Fruit fly (Drosophila melanogaster) whole organism, embryonic: Measurements from ENCODE around the gene CG43658.

Experiments
- Adf1 ChIP-seq: fragments of 200-800 bp; sonication (Bioruptor generic); IDR thresholded peaks from 2 replicates; pipeline ENCODE4 v1.3.6; 2022; ENCODE audit warnings: missing biosample characterization, missing genetic modification characterization
- Atf6 ChIP-seq: fragments of 200-800 bp; sonication (Bioruptor generic); IDR thresholded peaks from 2 replicates; pipeline ENCODE4 v1.3.6; 2022; ENCODE audit warnings: missing biosample characterization, missing genetic modification characterization
- Bgb ChIP-seq: fragments of 200-800 bp; sonication (Bioruptor generic); IDR thresholded peaks from 2 replicates; pipeline ENCODE4 v1.3.6; 2022; ENCODE audit warnings: missing biosample characterization, missing genetic modification characterization; ENCODE audit not compliant: partially characterized antibody
- CG10462 ChIP-seq: fragments of 200-800 bp; sonication (Bioruptor generic); optimal IDR thresholded peaks from 2 replicates; lab custom pipeline; 2016; ENCODE audit warnings: missing biosample characterization, missing genetic modification characterization
- CG13296 ChIP-seq: fragments of 200-800 bp; sonication (Bioruptor generic); optimal IDR thresholded peaks from 3 replicates; lab custom pipeline; 2018; ENCODE audit warnings: missing biosample characterization, mild to moderate bottlenecking, missing genetic modification characterization
- CG14050 ChIP-seq: fragments of 200-800 bp; sonication (Bioruptor generic); IDR thresholded peaks from 3 replicates; pipeline ENCODE4 v1.3.6; 2022; ENCODE audit warnings: missing biosample characterization, missing genetic modification characterization
- CG14667 ChIP-seq: fragments of 200-800 bp; sonication (Bioruptor generic); IDR thresholded peaks from 2 replicates; pipeline ENCODE4 v1.3.6; 2022; ENCODE audit warnings: missing biosample characterization, missing genetic modification characterization
- CG15073 ChIP-seq: fragments of 200-800 bp; sonication (Bioruptor generic); optimal IDR thresholded peaks from 2 replicates; lab custom pipeline; 2016; ENCODE audit warnings: missing biosample characterization, missing genetic modification characterization
- CG15269 ChIP-seq: fragments of 200-800 bp; sonication (Bioruptor generic); optimal IDR thresholded peaks from 2 replicates; lab custom pipeline; 2018; ENCODE audit warnings: missing biosample characterization, mild to moderate bottlenecking, missing genetic modification characterization, moderate library complexity
- CG15479 ChIP-seq: fragments of 200-800 bp; sonication (Bioruptor generic); optimal IDR thresholded peaks from 3 replicates; lab custom pipeline; 2019; ENCODE audit warnings: missing biosample characterization, mild to moderate bottlenecking, missing genetic modification characterization, moderate library complexity
- CG17802 ChIP-seq: fragments of 200-800 bp; sonication (Bioruptor generic); optimal IDR thresholded peaks from 2 replicates; lab custom pipeline; 2018; ENCODE audit warnings: missing biosample characterization, mild to moderate bottlenecking, missing genetic modification characterization, moderate library complexity
- CG2199 ChIP-seq: fragments of 200-800 bp; sonication (Bioruptor generic); IDR thresholded peaks from 3 replicates; pipeline ENCODE4 v1.3.6; 2022; ENCODE audit warnings: missing biosample characterization, missing genetic modification characterization
- CG33557 ChIP-seq: fragments of 200-800 bp; sonication (Bioruptor generic); optimal IDR thresholded peaks from 2 replicates; lab custom pipeline; 2019; ENCODE audit warnings: missing biosample characterization, mild to moderate bottlenecking, missing genetic modification characterization, moderate library complexity
- CG34422 ChIP-seq: fragments of 200-800 bp; sonication (Bioruptor generic); IDR thresholded peaks from 3 replicates; pipeline ENCODE4 v1.3.6; 2022; ENCODE audit warnings: missing biosample characterization, missing genetic modification characterization
- CG4328 ChIP-seq: fragments of 200-800 bp; sonication (Bioruptor generic); optimal IDR thresholded peaks from 3 replicates; lab custom pipeline; 2017; ENCODE audit warnings: missing biosample characterization, missing genetic modification reagents, missing genetic modification characterization
- CG4424 ChIP-seq: fragments of 200-800 bp; sonication (Bioruptor generic); optimal IDR thresholded peaks from 3 replicates; lab custom pipeline; 2016; ENCODE audit warnings: missing biosample characterization, missing genetic modification characterization
- CG6654 ChIP-seq: fragments of 200-800 bp; sonication (Bioruptor generic); optimal IDR thresholded peaks from 2 replicates; lab custom pipeline; 2017; ENCODE audit warnings: missing biosample characterization, mild to moderate bottlenecking, missing genetic modification characterization
- CG6689 ChIP-seq: fragments of 200-800 bp; sonication (Bioruptor generic); IDR thresholded peaks from 2 replicates; pipeline ENCODE4 v1.3.6; 2022; ENCODE audit warnings: missing biosample characterization, missing genetic modification characterization
- CTCF ChIP-seq: fragments of 200-800 bp; sonication (Bioruptor generic); optimal IDR thresholded peaks from 2 replicates; lab custom pipeline; 2017; ENCODE audit warnings: missing biosample characterization, mild to moderate bottlenecking, missing genetic modification characterization, moderate library complexity
- CrebB ChIP-seq: fragments of 200-800 bp; sonication (Bioruptor generic); optimal IDR thresholded peaks from 3 replicates; lab custom pipeline; 2018; ENCODE audit warnings: missing biosample characterization, mild to moderate bottlenecking, missing genetic modification characterization
- D ChIP-seq, 2 experiments: fragments of 200-800 bp in 1 of 2; fragments of >200 bp in 1 of 2; sonication (Bioruptor generic) in 1 of 2; optimal IDR thresholded peaks; 2 replicates in 1 of 2; 3 replicates in 1 of 2; lab custom pipeline; 2017; ENCODE audit warnings: mild to moderate bottlenecking in 1 of 2, missing biosample characterization in 1 of 2, missing genetic modification characterization in 1 of 2, missing genetic modification reagents in 1 of 2
- Doc2 ChIP-seq: fragments of 200-800 bp; sonication (Bioruptor generic); IDR thresholded peaks from 2 replicates; pipeline ENCODE4 v1.3.6; 2022; ENCODE audit warnings: missing biosample characterization, missing genetic modification characterization
- Elba2 ChIP-seq: fragments of 200-800 bp; sonication (Bioruptor generic); optimal IDR thresholded peaks from 3 replicates; lab custom pipeline; 2016; ENCODE audit warnings: missing biosample characterization, missing genetic modification characterization
- Ets97D ChIP-seq: fragments of 200-800 bp; sonication (Bioruptor generic); optimal IDR thresholded peaks from 3 replicates; lab custom pipeline; 2016; ENCODE audit warnings: missing biosample characterization, missing genetic modification characterization
- HLH3B ChIP-seq: fragments of 200-800 bp; sonication (Bioruptor generic); IDR thresholded peaks from 2 replicates; pipeline ENCODE4 v1.3.6; 2022; ENCODE audit warnings: missing biosample characterization, missing genetic modification characterization
- HmgD ChIP-seq: fragments of 200-800 bp; sonication (Bioruptor generic); optimal IDR thresholded peaks from 3 replicates; lab custom pipeline; 2016; ENCODE audit warnings: missing biosample characterization, missing genetic modification characterization
- HmgZ ChIP-seq: fragments of 200-800 bp; sonication (Bioruptor generic); optimal IDR thresholded peaks from 2 replicates; lab custom pipeline; 2018; ENCODE audit warnings: missing biosample characterization, mild to moderate bottlenecking, missing genetic modification characterization
- Hmx ChIP-seq: fragments of 200-800 bp; sonication (Bioruptor generic); optimal IDR thresholded peaks from 2 replicates; lab custom pipeline; 2016; ENCODE audit warnings: missing biosample characterization, missing genetic modification characterization
- MTF-1 ChIP-seq: fragments of 200-800 bp; sonication (Bioruptor generic); optimal IDR thresholded peaks from 2 replicates; lab custom pipeline; 2018; ENCODE audit warnings: missing biosample characterization, mild to moderate bottlenecking, missing genetic modification characterization, borderline replicate concordance
- Mes4 ChIP-seq: fragments of 200-800 bp; sonication (Bioruptor generic); optimal IDR thresholded peaks from 2 replicates; lab custom pipeline; 2016; ENCODE audit warnings: missing biosample characterization, missing genetic modification characterization
- NC2β ChIP-seq: fragments of 200-800 bp; sonication (Bioruptor generic); optimal IDR thresholded peaks from 2 replicates; lab custom pipeline; 2016; ENCODE audit warnings: missing biosample characterization, missing genetic modification characterization
- NFAT ChIP-seq: fragments of 200-800 bp; sonication (Bioruptor generic); IDR thresholded peaks from 2 replicates; pipeline ENCODE4 v1.3.6; 2022; ENCODE audit warnings: missing biosample characterization, missing genetic modification characterization
- Neu2 ChIP-seq: fragments of 200-800 bp; sonication (Bioruptor generic); optimal IDR thresholded peaks from 3 replicates; lab custom pipeline; 2016; ENCODE audit warnings: missing biosample characterization, missing genetic modification characterization, borderline replicate concordance
- NfI ChIP-seq: fragments of 200-800 bp; sonication (Bioruptor generic); optimal IDR thresholded peaks from 3 replicates; lab custom pipeline; 2018; ENCODE audit warnings: missing biosample characterization, mild to moderate bottlenecking, missing genetic modification characterization, moderate library complexity
- Stat92E ChIP-seq, 3 experiments: fragments of >200 bp in 2 of 3; fragments of 200-800 bp in 1 of 3; sonication (Bioruptor generic) in 1 of 3; optimal IDR thresholded peaks; 2 replicates each; lab custom pipeline; 2017 to 2019; ENCODE audit warnings: missing biosample characterization in 3 of 3, missing genetic modification characterization in 3 of 3, mild to moderate bottlenecking in 1 of 3, moderate library complexity in 1 of 3
- caup ChIP-seq: fragments of 200-800 bp; sonication (Bioruptor generic); optimal IDR thresholded peaks from 3 replicates; lab custom pipeline; 2017; ENCODE audit warnings: missing biosample characterization, mild to moderate bottlenecking, missing genetic modification characterization, moderate library complexity; ENCODE audit not compliant: severe bottlenecking
- ci ChIP-seq: fragments of 200-800 bp; sonication (Bioruptor generic); IDR thresholded peaks from 3 replicates; pipeline ENCODE4 v1.3.6; 2022; ENCODE audit warnings: missing biosample characterization, missing genetic modification characterization
- dan ChIP-seq: fragments of 200-800 bp; sonication (Bioruptor generic); IDR thresholded peaks from 2 replicates; pipeline ENCODE4 v1.3.6; 2022; ENCODE audit warnings: missing biosample characterization, missing genetic modification characterization
- gro ChIP-seq: fragments of 200-800 bp; sonication (Bioruptor generic); optimal IDR thresholded peaks from 2 replicates; lab custom pipeline; 2016; ENCODE audit warnings: missing biosample characterization, missing genetic modification characterization
- ind ChIP-seq: fragments of 200-800 bp; sonication (Bioruptor generic); optimal IDR thresholded peaks from 3 replicates; lab custom pipeline; 2016; ENCODE audit warnings: missing biosample characterization, missing genetic modification characterization
- inv ChIP-seq: fragments of 200-800 bp; sonication (Bioruptor generic); IDR thresholded peaks from 2 replicates; pipeline ENCODE4 v1.3.6; 2022; ENCODE audit warnings: missing biosample characterization, missing genetic modification characterization; ENCODE audit not compliant: partially characterized antibody
- mld ChIP-seq: fragments of 200-800 bp; sonication (Bioruptor generic); IDR thresholded peaks from 3 replicates; pipeline ENCODE4 v1.3.6; 2022; ENCODE audit warnings: missing biosample characterization, missing genetic modification characterization; ENCODE audit not compliant: partially characterized antibody
- phol ChIP-seq: fragments of 200-800 bp; sonication (Bioruptor generic); optimal IDR thresholded peaks from 3 replicates; lab custom pipeline; 2018; ENCODE audit warnings: missing biosample characterization, mild to moderate bottlenecking, missing genetic modification characterization, moderate library complexity
- rib ChIP-seq: fragments of 200-800 bp; sonication (Bioruptor generic); IDR thresholded peaks from 2 replicates; pipeline ENCODE4 v1.3.6; 2022; ENCODE audit warnings: missing biosample characterization, missing genetic modification characterization
- row ChIP-seq: fragments of 200-800 bp; sonication (Bioruptor generic); IDR thresholded peaks from 3 replicates; pipeline ENCODE4 v1.3.6; 2022; ENCODE audit warnings: missing biosample characterization, missing genetic modification characterization
- sd ChIP-seq: fragments of 200-800 bp; sonication (Bioruptor generic); optimal IDR thresholded peaks from 3 replicates; lab custom pipeline; 2018; ENCODE audit warnings: missing biosample characterization, mild to moderate bottlenecking, missing genetic modification characterization, moderate library complexity
- sug ChIP-seq: fragments of 200-800 bp; optimal IDR thresholded peaks from 2 replicates; lab custom pipeline; 2019; ENCODE audit warnings: missing biosample characterization, mild to moderate bottlenecking, missing genetic modification characterization, moderate library complexity
- tgo ChIP-seq: fragments of 200-800 bp; sonication (Bioruptor generic); IDR thresholded peaks from 3 replicates; pipeline ENCODE4 v1.3.6; 2022; ENCODE audit warnings: missing biosample characterization, missing genetic modification characterization
- ttk ChIP-seq: fragments of 200-800 bp; sonication (Bioruptor generic); IDR thresholded peaks from 2 replicates; pipeline ENCODE4 v2.1.2; 2022; ENCODE audit warnings: missing biosample characterization, missing genetic modification characterization
- twi ChIP-seq: fragments of 200-800 bp; optimal IDR thresholded peaks from 2 replicates; lab custom pipeline; 2019; ENCODE audit warnings: missing biosample characterization, mild to moderate bottlenecking, missing genetic modification characterization, moderate library complexity

CG43658 gene

DNA sequence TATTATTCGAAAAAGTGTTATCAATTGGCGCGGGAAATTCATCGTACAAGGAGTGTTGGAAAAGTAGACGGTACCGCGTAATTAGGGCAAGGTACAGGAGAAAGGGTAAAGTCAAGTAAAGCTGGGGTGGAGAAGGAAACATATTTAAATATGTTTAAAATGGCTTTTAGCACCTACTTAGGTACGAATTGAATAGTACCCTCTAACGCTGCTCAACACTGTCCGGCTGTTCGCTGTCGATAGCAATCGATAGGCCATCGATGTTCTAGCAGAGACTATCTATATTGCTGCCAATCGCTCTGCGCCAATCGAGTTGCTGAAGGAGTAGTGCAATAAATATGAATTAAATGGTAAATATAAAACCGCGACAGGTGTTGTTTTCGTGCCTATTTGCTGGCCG lies 38.4 kb upstream of the CG43658 start, which contains the start of gene X11L (continued):
- TF ChIP-seq Adf1 (GFP tag; lab: Robert Waterston, UW) (peak; percentile 59), CTCF (GFP tag; lab: Kevin White, UChicago) (peak; percentile 18), ind (GFP tag; lab: Kevin White, UChicago) (peak; percentile 77), Neu2 (no peak), sd (tag; lab: Kevin White, UChicago) (no peak), CG33557 (GFP tag; lab: Kevin White, UChicago) (peak; percentile 15), Atf6 (GFP tag; lab: Robert Waterston, UW) (no peak), Ets97D (peak; percentile 82), HLH3B (GFP tag; lab: Robert Waterston, UW) (peak; percentile 65; the same call in 1 of the 2 replicates), CG17802 (tag; lab: Kevin White, UChicago) (no peak), NFAT (peak; percentile 78), CG14050 (peak; percentile 48; the same call in 2 of the 3 replicates), CG15073 (GFP tag; lab: Kevin White, UChicago) (no peak), Hmx (GFP tag; lab: Kevin White, UChicago) (no peak), CG4328 (GFP tag; lab: Kevin White, UChicago) (no peak), CG14667 (0 out of 2 replicates have a peak, but pooled peaks have one; percentile 14), Stat92E (GFP tag; optimal IDR thresholded peaks at IDR 0.05; lab: Kevin White, UChicago) (no peak), Elba2 (peak; percentile 24), CG4424 (GFP tag; lab: Kevin White, UChicago) (peak; percentile 63), MTF-1 (GFP tag; lab: Kevin White, UChicago) (no peak), CG15479 (GFP tag; lab: Kevin White, UChicago) (no peak), row (GFP tag; lab: Robert Waterston, UW) (peak; percentile 69), Doc2 (GFP tag; lab: Robert Waterston, UW) (no peak), Mes4 (GFP tag; lab: Kevin White, UChicago) (peak; percentile 57), CG2199 (GFP tag; lab: Robert Waterston, UW) (0 out of 3 replicates have a peak, but pooled peaks have one; percentile 35), CG10462 (GFP tag; lab: Kevin White, UChicago) (no peak), rib (peak; percentile 55; the same call in 1 of the 2 replicates), NC2β (GFP tag; lab: Kevin White, UChicago) (peak; percentile 68), HmgZ (tag; lab: Kevin White, UChicago) (peak; percentile 78), tgo (GFP tag; lab: Robert Waterston, UW) (peak; percentile 58), gro (peak; percentile 86), CG15269 (tag; lab: Kevin White, UChicago) (no peak), HmgD (GFP tag; lab: Kevin White, UChicago) (peak; percentile 12), dan (no peak), inv (GFP tag; lab: Robert Waterston, UW) (peak; percentile 85), Bgb (GFP tag; lab: Robert Waterston, UW) (peak; percentile 94), ci (GFP tag; lab: Robert Waterston, UW) (peak; percentile 83), sug (tag; lab: Kevin White, UChicago) (peak; percentile 24), CG13296 (GFP tag; lab: Kevin White, UChicago) (no peak), CrebB (peak; percentile 44), ttk (0 out of 2 replicates have a peak, but pooled peaks have one; percentile 27), phol (tag; lab: Kevin White, UChicago) (peak; percentile 70), CG6689 (GFP tag; lab: Robert Waterston, UW) (peak; percentile 54), caup (peak; percentile 75), CG34422 (peak; percentile 62; the same call in 1 of the 3 replicates), twi (tag; lab: Kevin White, UChicago) (peak; percentile 7), D (optimal IDR thresholded peaks at IDR 0.05; lab: Kevin White, UChicago) (no peak), D (GFP tag; optimal IDR thresholded peaks at IDR 0.05; lab: Kevin White, UChicago) (peak; percentile 26), CG6654 (GFP tag; lab: Kevin White, UChicago) (no peak), NfI (GFP tag; lab: Kevin White, UChicago) (no peak), mld (GFP tag; lab: Robert Waterston, UW) (peak; percentile 75; the same call in 1 of the 3 replicates)
